Fruit fly (Drosophila melanogaster): ENCODE results near the gene Gel.

Gel gene

dm6 chr3R:4256672-4257071 is 21.7 kb downstream of the Gel start, which contains the start of gene Or82a:
Gene Or82a, plus strand, starts transcription at chr3R:4256972.
- TF ChIP-seq CG32121 (GFP tag; IDR thresholded peaks at IDR 0.05), result no peak
- TF ChIP-seq Pif1B (GFP tag; optimal IDR thresholded peaks at IDR 0.05), result no peak
- no peak for TF ChIP-seq CG12605 (GFP tag; IDR thresholded peaks at IDR 0.05)
- no peak for TF ChIP-seq CG14655 (GFP tag; optimal IDR thresholded peaks at IDR 0.05)
- no peak for TF ChIP-seq Ets98B (GFP tag; IDR thresholded peaks at IDR 0.05)
- TF ChIP-seq EcR (GFP tag; optimal IDR thresholded peaks at IDR 0.05), result no peak
- TF ChIP-seq CG10348 (GFP tag; IDR thresholded peaks at IDR 0.05), result no peak

- TF ChIP-seq CG13204 (GFP tag; optimal IDR thresholded peaks at IDR 0.05) (no peak), Snoo (tag; optimal IDR thresholded peaks at IDR 0.05) (no peak), Pif1A (GFP tag; optimal IDR thresholded peaks at IDR 0.05) (no peak), CG15710 (tag; optimal IDR thresholded peaks at IDR 0.05) (no peak), EcR (GFP tag; optimal IDR thresholded peaks at IDR 0.05) (no peak)
Observed at dm6 chr3R:4266470-4266869, 31.5 kb downstream of the Gel start, which contains the start of gene CG1092. Gene CG1092, plus strand, starts transcription at chr3R:4266770.

dm6 chr3R:4268339-4268738 is 33.3 kb downstream of the Gel start:
- no peak for TF ChIP-seq fd96Ca (GFP tag; IDR thresholded peaks at IDR 0.05)
- TF ChIP-seq D1 (tag; optimal IDR thresholded peaks at IDR 0.05), result no peak
- no peak for TF ChIP-seq EcR (GFP tag; optimal IDR thresholded peaks at IDR 0.05)
- TF ChIP-seq gl (tag; optimal IDR thresholded peaks at IDR 0.05), result no peak

dm6 chr3R:4277828-4278227 is 42.8 kb downstream of the Gel start, which contains the start of gene flip:
Gene flip, minus strand, starts transcription at chr3R:4277928.
- TF ChIP-seq Ets98B (GFP tag; IDR thresholded peaks at IDR 0.05) (no peak), rn (GFP tag; IDR thresholded peaks at IDR 0.05) (no peak), Snoo (tag; optimal IDR thresholded peaks at IDR 0.05) (no peak), CG15710 (tag; optimal IDR thresholded peaks at IDR 0.05) (no peak), CG9948 (tag; optimal IDR thresholded peaks at IDR 0.05) (no peak), Pif1B (GFP tag; optimal IDR thresholded peaks at IDR 0.05) (no peak), EcR (GFP tag; optimal IDR thresholded peaks at IDR 0.05) (no peak), Pif1A (GFP tag; optimal IDR thresholded peaks at IDR 0.05) (no peak), CG13204 (GFP tag; optimal IDR thresholded peaks at IDR 0.05) (no peak), CG12605 (GFP tag; IDR thresholded peaks at IDR 0.05) (no peak), fd96Ca (GFP tag; IDR thresholded peaks at IDR 0.05) (no peak), CG10348 (GFP tag; IDR thresholded peaks at IDR 0.05) (no peak), CG14655 (GFP tag; optimal IDR thresholded peaks at IDR 0.05) (no peak), CG4496 (GFP tag; IDR thresholded peaks at IDR 0.05) (no peak)

dm6 chr3R:4280062-4280461 is 45.0 kb downstream of the Gel start, which contains the start of gene cpx:
Gene cpx, plus strand, starts transcription at chr3R:4280221.
- TF ChIP-seq CG9948 (tag; optimal IDR thresholded peaks at IDR 0.05), result no peak
- TF ChIP-seq CG15710 (tag; optimal IDR thresholded peaks at IDR 0.05), result no peak
- no peak for TF ChIP-seq fd96Ca (GFP tag; IDR thresholded peaks at IDR 0.05)
- TF ChIP-seq CG14655 (GFP tag; optimal IDR thresholded peaks at IDR 0.05), result no peak
- TF ChIP-seq CG8159 (tag; optimal IDR thresholded peaks at IDR 0.05), result no peak
- no peak for TF ChIP-seq rn (GFP tag; IDR thresholded peaks at IDR 0.05)
- TF ChIP-seq CG13204 (GFP tag; optimal IDR thresholded peaks at IDR 0.05), result no peak
- no peak for TF ChIP-seq Pif1A (GFP tag; optimal IDR thresholded peaks at IDR 0.05)

dm6 chr3R:4281119-4281861 is 46.3 kb downstream of the Gel start:
- TF ChIP-seq CG8301 (tag; optimal IDR thresholded peaks at IDR 0.05), result no peak
- TF ChIP-seq Ets98B (GFP tag; IDR thresholded peaks at IDR 0.05), result 0 out of 2 replicates have a peak, but pooled peaks have one; percentile 13
- TF ChIP-seq EcR (GFP tag; optimal IDR thresholded peaks at IDR 0.05), result no peak
- no peak for TF ChIP-seq CG15710 (tag; optimal IDR thresholded peaks at IDR 0.05)
- TF ChIP-seq CG12605 (GFP tag; IDR thresholded peaks at IDR 0.05), result no peak
- TF ChIP-seq CG13204 (GFP tag; optimal IDR thresholded peaks at IDR 0.05), result peak; percentile 16
- TF ChIP-seq Pif1A (GFP tag; optimal IDR thresholded peaks at IDR 0.05), result no peak
- TF ChIP-seq CG17806 (tag; optimal IDR thresholded peaks at IDR 0.05), result no peak
- no peak for TF ChIP-seq Snoo (tag; optimal IDR thresholded peaks at IDR 0.05)
- no peak for TF ChIP-seq CG10348 (GFP tag; IDR thresholded peaks at IDR 0.05)
- 0 out of 3 replicates have a peak, but pooled peaks have one; percentile 29 for TF ChIP-seq CG4496 (GFP tag; IDR thresholded peaks at IDR 0.05)
- TF ChIP-seq CG34367 (tag; optimal IDR thresholded peaks at IDR 0.05), result no peak
- no peak for TF ChIP-seq CG14655 (GFP tag; optimal IDR thresholded peaks at IDR 0.05)
- TF ChIP-seq CG8159 (tag; optimal IDR thresholded peaks at IDR 0.05), result no peak
- no peak for TF ChIP-seq Pif1B (GFP tag; optimal IDR thresholded peaks at IDR 0.05)
- 0 out of 3 replicates have a peak, but pooled peaks have one; percentile 11 for TF ChIP-seq fd96Ca (GFP tag; IDR thresholded peaks at IDR 0.05)
- no peak for TF ChIP-seq CG32121 (GFP tag; IDR thresholded peaks at IDR 0.05)
- TF ChIP-seq gl (tag; optimal IDR thresholded peaks at IDR 0.05), result no peak
- no peak for TF ChIP-seq D1 (tag; optimal IDR thresholded peaks at IDR 0.05)
- no peak for TF ChIP-seq rn (GFP tag; IDR thresholded peaks at IDR 0.05)
- TF ChIP-seq CG9948 (tag; optimal IDR thresholded peaks at IDR 0.05), result no peak

- TF ChIP-seq CG4496 (GFP tag; IDR thresholded peaks at IDR 0.05) (no peak), CG34367 (tag; optimal IDR thresholded peaks at IDR 0.05) (no peak), gl (tag; optimal IDR thresholded peaks at IDR 0.05) (no peak), CG9948 (tag; optimal IDR thresholded peaks at IDR 0.05) (no peak), Pif1A (GFP tag; optimal IDR thresholded peaks at IDR 0.05) (no peak), CG17806 (tag; optimal IDR thresholded peaks at IDR 0.05) (no peak), EcR (GFP tag; optimal IDR thresholded peaks at IDR 0.05) (no peak), CG15710 (tag; optimal IDR thresholded peaks at IDR 0.05) (no peak), rn (GFP tag; IDR thresholded peaks at IDR 0.05) (no peak), CG14655 (GFP tag; optimal IDR thresholded peaks at IDR 0.05) (no peak), D1 (tag; optimal IDR thresholded peaks at IDR 0.05) (no peak), fd96Ca (GFP tag; IDR thresholded peaks at IDR 0.05) (no peak), Ets98B (GFP tag; IDR thresholded peaks at IDR 0.05) (no peak), CG8159 (tag; optimal IDR thresholded peaks at IDR 0.05) (no peak), CG8301 (tag; optimal IDR thresholded peaks at IDR 0.05) (no peak)
Observed at dm6 chr3R:4282207-4282606, 47.2 kb downstream of the Gel start.

Data from whole organism, pupa.